Worm (Caenorhabditis elegans) whole organism, L4 larva: ENCODE data around the gene C10G8.3.

Source experiments
- F10B5.3 ChIP-seq: sonication (generic microtip); optimal IDR thresholded peaks from 2 replicates; lab custom pipeline; 2016; ENCODE audit warnings: mild to moderate bottlenecking, missing genetic modification characterization, missing compliant biosample characterization
- F26F4.8 ChIP-seq: fragments of 200-800 bp; sonication (Bioruptor generic); conservative IDR thresholded peaks from 2 replicates; pipeline ENCODE4 v1.3.6; 2022; ENCODE audit warnings: missing genetic modification characterization, missing compliant biosample characterization
- F49E8.2 ChIP-seq: sonication (generic microtip); optimal IDR thresholded peaks from 2 replicates; lab custom pipeline; 2016; ENCODE audit warnings: missing compliant biosample characterization, mild to moderate bottlenecking, missing genetic modification characterization, borderline replicate concordance
- T26A8.4 ChIP-seq: fragments of 200-800 bp; sonication (Bioruptor generic); IDR thresholded peaks from 2 replicates; pipeline ENCODE4 v1.3.6; 2022; ENCODE audit warnings: missing genetic modification characterization, missing compliant biosample characterization
- ZK337.2 ChIP-seq: fragments of 200-800 bp; sonication (Bioruptor generic); IDR thresholded peaks from 2 replicates; pipeline ENCODE4 v1.3.6; 2022; ENCODE audit warnings: missing genetic modification reagents, missing genetic modification characterization, missing compliant biosample characterization
- aha-1 ChIP-seq: fragments of 150-350 bp; peaks from one replicate; lab custom pipeline; 2014; ENCODE audit warnings: missing biosample characterization, missing genetic modification characterization
- aly-2 ChIP-seq: sonication (generic microtip); optimal IDR thresholded peaks from 2 replicates; lab custom pipeline; 2018; ENCODE audit warnings: missing biosample characterization, missing genetic modification characterization
- ceh-20 ChIP-seq: fragments of 200-800 bp; sonication (Bioruptor generic); IDR thresholded peaks from 2 replicates; pipeline ENCODE4 v1.3.6; 2022; ENCODE audit warnings: missing genetic modification reagents, missing genetic modification characterization, missing compliant biosample characterization
- ceh-28 ChIP-seq: fragments of 150-350 bp; optimal IDR thresholded peaks from 2 replicates; lab custom pipeline; 2014; ENCODE audit warnings: missing biosample characterization, missing genetic modification reagents, missing genetic modification characterization
- ceh-32 ChIP-seq: sonication (generic microtip); optimal IDR thresholded peaks from 2 replicates; lab custom pipeline; 2016; ENCODE audit warnings: mild to moderate bottlenecking, missing genetic modification characterization, missing compliant biosample characterization; ENCODE audit not compliant: poor library complexity
- ceh-44 ChIP-seq: fragments of 200-800 bp; sonication (Bioruptor generic); IDR thresholded peaks from 2 replicates; pipeline ENCODE4 v1.3.6; 2022; ENCODE audit warnings: missing genetic modification reagents, missing genetic modification characterization, missing compliant biosample characterization
- ceh-82 ChIP-seq: sonication (generic microtip); optimal IDR thresholded peaks from 2 replicates; lab custom pipeline; 2017; ENCODE audit warnings: missing biosample characterization, missing genetic modification characterization
- ces-1 ChIP-seq: fragments of 150-350 bp; sonication (generic microtip); optimal IDR thresholded peaks from 4 replicates; lab custom pipeline; 2014; ENCODE audit warnings: missing biosample characterization, missing genetic modification reagents, missing genetic modification characterization
- ctbp-1 ChIP-seq: fragments of 200-800 bp; sonication (Bioruptor generic); IDR thresholded peaks from 2 replicates; pipeline ENCODE4 v1.3.6; 2022; ENCODE audit warnings: missing genetic modification reagents, missing genetic modification characterization, missing compliant biosample characterization
- dmd-9 ChIP-seq: fragments of 200-800 bp; sonication (Bioruptor generic); IDR thresholded peaks from 2 replicates; pipeline ENCODE4 v1.3.6; 2022; ENCODE audit warnings: missing genetic modification reagents, missing genetic modification characterization, missing compliant biosample characterization
- dpl-1 ChIP-seq: fragments of 150-350 bp; optimal IDR thresholded peaks from 2 replicates; lab custom pipeline; 2014; ENCODE audit warnings: missing biosample characterization, missing genetic modification reagents, missing genetic modification characterization
- fkh-10 ChIP-seq: fragments of 150-350 bp; optimal IDR thresholded peaks from 2 replicates; lab custom pipeline; 2014; ENCODE audit warnings: missing biosample characterization, missing genetic modification reagents, missing genetic modification characterization
- hlh-30 ChIP-seq: sonication (generic microtip); optimal IDR thresholded peaks from 2 replicates; lab custom pipeline; 2017; ENCODE audit warnings: antibody characterized with exemption, mild to moderate bottlenecking, missing genetic modification characterization, missing compliant biosample characterization; ENCODE audit not compliant: insufficient read depth
- lim-7 ChIP-seq: fragments of 200-800 bp; sonication (Bioruptor generic); IDR thresholded peaks from 2 replicates; pipeline ENCODE4 v1.3.6; 2022; ENCODE audit warnings: missing genetic modification characterization, missing compliant biosample characterization
- lin-29 ChIP-seq: fragments of 200-800 bp; sonication (Bioruptor generic); IDR thresholded peaks from 2 replicates; pipeline ENCODE4 v1.3.6; 2022; ENCODE audit warnings: missing genetic modification reagents, missing genetic modification characterization, missing compliant biosample characterization
- lin-38 ChIP-seq: fragments of 200-800 bp; sonication (Bioruptor generic); IDR thresholded peaks from 2 replicates; pipeline ENCODE4 v1.3.6; 2022; ENCODE audit warnings: missing genetic modification reagents, missing genetic modification characterization, missing compliant biosample characterization
- nhr-102 ChIP-seq: sonication (generic microtip); optimal IDR thresholded peaks from 2 replicates; lab custom pipeline; 2016; ENCODE audit warnings: mild to moderate bottlenecking, missing genetic modification characterization, moderate library complexity, missing compliant biosample characterization
- nhr-11 ChIP-seq: fragments of 150-350 bp; optimal IDR thresholded peaks from 2 replicates; lab custom pipeline; 2014; ENCODE audit warnings: missing biosample characterization, missing genetic modification characterization
- nhr-111 ChIP-seq: fragments of 200-800 bp; sonication (Bioruptor generic); optimal IDR thresholded peaks from 2 replicates; lab custom pipeline; 2018; ENCODE audit warnings: mild to moderate bottlenecking, missing genetic modification characterization, missing compliant biosample characterization
- nhr-237 ChIP-seq: sonication (generic microtip); optimal IDR thresholded peaks from 2 replicates; lab custom pipeline; 2017; ENCODE audit warnings: missing biosample characterization, missing genetic modification characterization
- nhr-42 ChIP-seq: fragments of 200-800 bp; sonication (Bioruptor generic); IDR thresholded peaks from 2 replicates; pipeline ENCODE4 v1.3.6; 2022; ENCODE audit warnings: missing genetic modification characterization, missing compliant biosample characterization
- nhr-6 ChIP-seq: fragments of 150-350 bp; optimal IDR thresholded peaks from 2 replicates; lab custom pipeline; 2014; ENCODE audit warnings: missing biosample characterization, missing genetic modification characterization
- nhr-77 ChIP-seq: fragments of 150-350 bp; optimal IDR thresholded peaks from 2 replicates; lab custom pipeline; 2014; ENCODE audit warnings: missing biosample characterization, missing genetic modification characterization
- pha-4 ChIP-seq, 2 experiments: fragments of 150-350 bp in 1 of 2; fragments of 200-800 bp in 1 of 2; sonication (Bioruptor generic) in 1 of 2; IDR thresholded peaks in 1 of 2; optimal IDR thresholded peaks in 1 of 2; 2 replicates each; pipeline versions ENCODE4 v1.3.6 to Lab custom; 2014 to 2022; ENCODE audit warnings: missing genetic modification characterization in 2 of 2, missing genetic modification reagents in 2 of 2, missing biosample characterization in 1 of 2, missing compliant biosample characterization in 1 of 2
- sdz-12 ChIP-seq: fragments of 200-800 bp; sonication (Bioruptor generic); optimal IDR thresholded peaks from 2 replicates; lab custom pipeline; 2018; ENCODE audit warnings: mild to moderate bottlenecking, missing genetic modification characterization, missing compliant biosample characterization
- set-16 ChIP-seq: fragments of 200-800 bp; sonication (Bioruptor generic); IDR thresholded peaks from 2 replicates; pipeline ENCODE4 v1.3.6; 2022; ENCODE audit warnings: missing genetic modification reagents, missing genetic modification characterization, missing compliant biosample characterization
- tra-1 ChIP-seq: fragments of 200-800 bp; sonication (Bioruptor generic); IDR thresholded peaks from 2 replicates; pipeline ENCODE4 v1.3.6; 2022; ENCODE audit warnings: missing genetic modification reagents, missing genetic modification characterization, missing compliant biosample characterization
- unc-39 ChIP-seq: sonication (generic microtip); optimal IDR thresholded peaks from 2 replicates; lab custom pipeline; 2017; ENCODE audit warnings: missing biosample characterization, missing genetic modification characterization
- unc-62 ChIP-seq, 3 experiments: fragments of 150-350 bp in 1 of 3; sonication (generic microtip); optimal IDR thresholded peaks in 2 of 3; peaks in 1 of 3; 1 replicate in 1 of 3; 2 replicates in 2 of 3; lab custom pipeline; 2014 to 2017; ENCODE audit warnings: missing biosample characterization in 3 of 3, missing genetic modification characterization in 3 of 3, missing genetic modification reagents in 3 of 3, missing genotype in 1 of 3
- zfp-2 ChIP-seq: sonication (generic microtip); optimal IDR thresholded peaks from 2 replicates; lab custom pipeline; 2016; ENCODE audit warnings: mild to moderate bottlenecking, missing genetic modification characterization, missing compliant biosample characterization

The C10G8.3 gene

ce11 chrV:5314104-5314503 is 1.6 kb downstream of the C10G8.3 start, which contains the start of gene C10G8.2:
Gene C10G8.2, plus strand, starts transcription at chrV:5314404.
- TF ChIP-seq unc-62 (GFP tag; optimal IDR thresholded peaks at IDR 0.05 in 1 of 2; lab: Kevin White, UChicago) (peak in 1 of 2 experiments; percentile 50), unc-62 (tag; optimal IDR thresholded peaks at IDR 0.05; lab: Kevin White, UChicago) (no peak), lim-7 (no peak)

DNA sequence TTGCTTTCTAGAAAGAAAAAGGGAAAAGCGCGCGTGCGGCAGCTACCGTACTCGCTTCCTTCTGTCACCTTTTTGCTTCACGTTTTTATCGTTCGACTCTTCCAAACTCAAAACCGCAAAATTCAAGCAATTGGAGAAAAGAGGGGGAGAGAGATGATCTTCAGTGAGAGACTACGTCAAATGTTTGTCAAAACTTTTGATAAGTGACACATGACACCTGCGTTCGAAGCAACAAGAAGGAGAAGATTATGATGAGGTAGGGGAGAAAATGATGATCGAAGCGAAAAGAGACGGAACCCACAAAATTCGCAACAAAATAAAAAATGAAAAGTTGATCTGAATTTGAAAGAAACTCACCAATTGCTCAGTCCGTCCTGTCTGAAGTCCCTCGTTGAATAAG is 5.8 kb downstream of the C10G8.3 start:
- no peak for TF ChIP-seq ZK337.2 (GFP tag; lab: Robert Waterston, UW)
- TF ChIP-seq aly-2 (tag; lab: Kevin White, UChicago): no peak
- TF ChIP-seq nhr-6 (tag; lab: Kevin White, UChicago): no peak
- TF ChIP-seq unc-62 (GFP tag; optimal IDR thresholded peaks at IDR 0.05 in 1 of 2; lab: Kevin White, UChicago): peak in 1 of 2 experiments; percentile 97
- no peak for TF ChIP-seq unc-62 (tag; optimal IDR thresholded peaks at IDR 0.05; lab: Kevin White, UChicago)

ce11 chrV:5319477-5319876 is 6.9 kb downstream of the C10G8.3 start, which contains the start of gene ceh-34:
Gene ceh-34, minus strand, starts transcription at chrV:5319577.
- no peak for TF ChIP-seq F10B5.3 (tag; lab: Kevin White, UChicago)
- TF ChIP-seq set-16: peak; percentile 42; the same call in 1 of the 2 replicates

DNA sequence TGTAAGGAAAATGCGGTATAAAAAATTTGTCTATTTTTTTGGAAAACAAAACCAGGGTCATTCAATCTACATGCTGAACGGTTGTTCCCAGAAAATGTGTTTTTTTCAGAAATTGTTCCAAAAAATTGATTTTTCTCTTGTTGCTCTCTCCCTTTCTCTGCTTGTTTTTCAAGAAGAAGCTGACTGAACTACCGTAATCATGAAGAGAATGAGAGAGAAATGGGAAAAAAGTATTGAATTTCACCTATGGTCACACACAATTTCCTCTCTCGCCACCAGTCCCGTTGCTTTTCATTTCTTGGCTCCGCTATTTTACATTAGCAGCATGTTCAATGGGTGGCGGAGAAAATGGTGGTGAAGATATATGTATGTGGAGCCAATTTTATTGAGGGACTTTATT is 10.3 kb downstream of the C10G8.3 start:
- TF ChIP-seq lin-38 (GFP tag; lab: Robert Waterston, UW): no peak
- TF ChIP-seq ceh-20 (GFP tag; lab: Robert Waterston, UW): no peak
- no peak for TF ChIP-seq nhr-102 (tag; lab: Kevin White, UChicago)
- TF ChIP-seq zfp-2 (tag; lab: Kevin White, UChicago): no peak
- TF ChIP-seq unc-62 (GFP tag; optimal IDR thresholded peaks at IDR 0.05 in 1 of 2; lab: Kevin White, UChicago): peak in 1 of 2 experiments; percentile 60
- no peak for TF ChIP-seq unc-62 (tag; optimal IDR thresholded peaks at IDR 0.05; lab: Kevin White, UChicago)

ce11 chrV:5324566-5324965 is 12.0 kb downstream of the C10G8.3 start, which contains the start of gene ceh-33:
Gene ceh-33, minus strand, starts transcription at chrV:5324666.
- TF ChIP-seq aha-1 (tag; lab: Kevin White, UChicago) (peak; percentile 18), unc-62 (GFP tag; optimal IDR thresholded peaks at IDR 0.05 in 1 of 2; lab: Kevin White, UChicago) (peak in 1 of 2 experiments; percentile 55), unc-62 (tag; optimal IDR thresholded peaks at IDR 0.05; lab: Kevin White, UChicago) (no peak), nhr-237 (tag; lab: Kevin White, UChicago) (no peak), lin-29 (GFP tag; lab: Robert Waterston, UW) (no peak)
- TF ChIP-seq, all 104 proteins: peak for 2

ce11 chrV:5328314-5328713 is 15.8 kb downstream of the C10G8.3 start, which contains the start of gene C10G8.8:
Gene C10G8.8, minus strand, starts transcription at chrV:5328414.
- TF ChIP-seq hlh-30 (tag; lab: Kevin White, UChicago) (no peak), ctbp-1 (GFP tag; lab: Robert Waterston, UW) (no peak), ces-1 (GFP tag; lab: Kevin White, UChicago) (no peak), dmd-9 (GFP tag; lab: Robert Waterston, UW) (no peak), nhr-237 (tag; lab: Kevin White, UChicago) (no peak), set-16 (no peak), unc-39 (tag; lab: Kevin White, UChicago) (no peak), ceh-82 (tag; lab: Kevin White, UChicago) (no peak), aly-2 (tag; lab: Kevin White, UChicago) (no peak), sdz-12 (GFP tag; lab: Kevin White, UChicago) (no peak), F26F4.8 (no peak)
- TF ChIP-seq, all 104 proteins: peak for 0

DNA sequence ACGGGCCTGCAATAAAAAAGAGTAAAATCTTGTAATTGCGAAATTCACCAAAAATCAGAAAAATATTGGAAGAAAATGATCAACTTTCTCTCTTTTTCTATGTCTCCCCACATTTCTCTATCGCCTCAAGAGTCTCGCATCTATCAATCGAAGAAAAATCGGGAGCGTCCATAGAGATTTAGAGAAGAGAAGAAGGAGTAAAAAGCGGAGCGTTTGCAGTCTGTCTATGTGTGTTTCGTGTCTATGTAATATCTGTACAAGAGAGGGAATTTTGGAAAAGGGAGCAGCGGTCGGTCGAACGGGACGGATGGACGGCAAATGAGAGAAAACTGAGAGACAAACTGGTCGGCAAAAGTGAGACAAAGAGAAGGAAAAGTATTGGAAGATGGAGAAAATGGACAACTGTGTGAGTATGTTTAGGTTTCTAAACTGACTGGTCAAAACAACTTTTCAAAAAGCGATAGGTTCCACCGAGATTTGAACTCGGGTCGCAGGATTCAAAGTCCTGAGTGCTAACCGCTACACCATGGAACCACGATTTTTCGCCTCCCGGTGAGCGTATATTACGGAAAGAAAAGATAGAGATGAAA is 17.2 kb downstream of the C10G8.3 start:
- no peak for TF ChIP-seq dpl-1
- no peak for TF ChIP-seq nhr-11
- no peak for TF ChIP-seq ceh-32
- 0 out of 2 replicates have a peak, but pooled peaks have one; percentile 25 for TF ChIP-seq tra-1
- no peak for TF ChIP-seq nhr-111 (GFP tag; lab: Kevin White, UChicago)
- TF ChIP-seq pha-4 (GFP tag; IDR thresholded peaks at IDR 0.05; lab: Robert Waterston, UW): no peak; the same call in 1 of the 2 replicates
- peak; percentile 13 for TF ChIP-seq pha-4 (tag; optimal IDR thresholded peaks at IDR 0.05; lab: Kevin White, UChicago)
- TF ChIP-seq aha-1 (tag; lab: Kevin White, UChicago): peak; percentile 27
- no peak for TF ChIP-seq unc-39 (tag; lab: Kevin White, UChicago)
- TF ChIP-seq F49E8.2 (tag; lab: Kevin White, UChicago): no peak
- no peak for TF ChIP-seq ceh-44 (GFP tag; lab: Robert Waterston, UW)
- no peak for TF ChIP-seq ceh-28 (tag; lab: Kevin White, UChicago)
- TF ChIP-seq T26A8.4 (GFP tag; lab: Robert Waterston, UW): no peak; the same call in 1 of the 2 replicates
- TF ChIP-seq nhr-237 (tag; lab: Kevin White, UChicago): no peak
- no peak for TF ChIP-seq fkh-10
- TF ChIP-seq nhr-42 (GFP tag; lab: Robert Waterston, UW): no peak
- peak; percentile 60 for TF ChIP-seq nhr-77 (tag; lab: Kevin White, UChicago)
- peak; percentile 59; the same call in 1 of the 2 replicates for TF ChIP-seq lim-7
- no peak for TF ChIP-seq zfp-2 (tag; lab: Kevin White, UChicago)
